Fruit fly (Drosophila melanogaster): Measurements from ENCODE around the gene CG42788.

Gene CG42788

dm6 chr3R:15094218-15094928 is 37.4 kb downstream of the CG42788 start (continued):
- TF ChIP-seq Xbp1 (GFP tag; optimal IDR thresholded peaks at IDR 0.05) = no peak
- TF ChIP-seq CG2199 (GFP tag; IDR thresholded peaks at IDR 0.05) = no peak
- no peak for TF ChIP-seq CG1602 (GFP tag; optimal IDR thresholded peaks at IDR 0.05)
- no peak for TF ChIP-seq CG17612 (GFP tag; IDR thresholded peaks at IDR 0.05)
- no peak for TF ChIP-seq nau (GFP tag; optimal IDR thresholded peaks at IDR 0.05)
- no peak for TF ChIP-seq odd (GFP tag; optimal IDR thresholded peaks at IDR 0.05)
- no peak for TF ChIP-seq CG11085 (GFP tag; IDR thresholded peaks at IDR 0.05)
- TF ChIP-seq Lhr (GFP tag; optimal IDR thresholded peaks at IDR 0.05) = no peak
- no peak for TF ChIP-seq Dp (GFP tag; optimal IDR thresholded peaks at IDR 0.05)
- peak; percentile 45 for TF ChIP-seq sd (tag; optimal IDR thresholded peaks at IDR 0.05)
- no peak for TF ChIP-seq hb (GFP tag; IDR thresholded peaks at IDR 0.05; ENCODE audit: partially characterized antibody)
- TF ChIP-seq Hsf (GFP tag; optimal IDR thresholded peaks at IDR 0.05) = peak; percentile 6
- no peak for TF ChIP-seq Med (GFP tag)
- no peak for TF ChIP-seq Dfd (GFP tag; optimal IDR thresholded peaks at IDR 0.05)
- TF ChIP-seq Rfx (GFP tag; IDR thresholded peaks at IDR 0.05) = no peak
- no peak for TF ChIP-seq Hand (GFP tag; optimal IDR thresholded peaks at IDR 0.05)
- no peak for TF ChIP-seq knrl (GFP tag; IDR thresholded peaks at IDR 0.05; ENCODE audit: partially characterized antibody)
- TF ChIP-seq CG34224 (GFP tag; IDR thresholded peaks at IDR 0.05; ENCODE audit: partially characterized antibody) = no peak
- peak; percentile 97 for TF ChIP-seq Elba2 (GFP tag; optimal IDR thresholded peaks at IDR 0.05)
- no peak for TF ChIP-seq Ssrp (tag; optimal IDR thresholded peaks at IDR 0.05)
- TF ChIP-seq D (optimal IDR thresholded peaks at IDR 0.05) = no peak
- TF ChIP-seq D (GFP tag; optimal IDR thresholded peaks at IDR 0.05) = no peak
- no peak for TF ChIP-seq Deaf1 (tag; optimal IDR thresholded peaks at IDR 0.05)
- no peak for TF ChIP-seq pzg (GFP tag; optimal IDR thresholded peaks at IDR 0.05)
- no peak for TF ChIP-seq kay (GFP tag; optimal IDR thresholded peaks at IDR 0.05)
- no peak for TF ChIP-seq fu2 (GFP tag; optimal IDR thresholded peaks at IDR 0.05)
- no peak for TF ChIP-seq gce (GFP tag; IDR thresholded peaks at IDR 0.05)
- TF ChIP-seq CG8359 (GFP tag; optimal IDR thresholded peaks at IDR 0.05; ENCODE audit: borderline replicate concordance) = no peak
- no peak for TF ChIP-seq CG3726 (GFP tag; IDR thresholded peaks at IDR 0.05)
- peak; percentile 0 for TF ChIP-seq BtbVII (GFP tag; optimal IDR thresholded peaks at IDR 0.05)
- TF ChIP-seq gsb (GFP tag; IDR thresholded peaks at IDR 0.05) = no peak
- TF ChIP-seq CG2678 (tag; optimal IDR thresholded peaks at IDR 0.05) = peak; percentile 50
- no peak for TF ChIP-seq CG17802 (tag; optimal IDR thresholded peaks at IDR 0.05)
- TF ChIP-seq Awh (GFP tag; IDR thresholded peaks at IDR 0.05) = no peak
- no peak for TF ChIP-seq kah (GFP tag; optimal IDR thresholded peaks at IDR 0.05)
- TF ChIP-seq CG13624 (GFP tag; optimal IDR thresholded peaks at IDR 0.05) = no peak
- TF ChIP-seq CG17829 (tag; optimal IDR thresholded peaks at IDR 0.05) = peak; percentile 2
- no peak for TF ChIP-seq CG30431 (GFP tag; optimal IDR thresholded peaks at IDR 0.05)
- no peak for TF ChIP-seq CG13123 (GFP tag; optimal IDR thresholded peaks at IDR 0.05)
- TF ChIP-seq CG10147 (GFP tag; optimal IDR thresholded peaks at IDR 0.05) = no peak
- TF ChIP-seq CG14014 (GFP tag; IDR thresholded peaks at IDR 0.05) = no peak
- TF ChIP-seq bowl (GFP tag; IDR thresholded peaks at IDR 0.05) = no peak
- no peak for TF ChIP-seq fd3F (GFP tag; optimal IDR thresholded peaks at IDR 0.05)
- TF ChIP-seq CG13775 (GFP tag; optimal IDR thresholded peaks at IDR 0.05) = peak; percentile 35
- TF ChIP-seq CG4707 (GFP tag; optimal IDR thresholded peaks at IDR 0.05) = no peak
- no peak for TF ChIP-seq CG4360 (GFP tag; IDR thresholded peaks at IDR 0.05)
- no peak for TF ChIP-seq CG11560 (tag; IDR thresholded peaks at IDR 0.05)
- no peak for TF ChIP-seq luna (GFP tag; optimal IDR thresholded peaks at IDR 0.05)
- TF ChIP-seq CG14710 (tag; optimal IDR thresholded peaks at IDR 0.05) = no peak
- no peak for TF ChIP-seq sob (GFP tag; IDR thresholded peaks at IDR 0.05)
- TF ChIP-seq org-1 (GFP tag; optimal IDR thresholded peaks at IDR 0.05) = no peak
